Worm (Caenorhabditis elegans): ENCODE data around the gene col-141.

The col-141 gene

DNA sequence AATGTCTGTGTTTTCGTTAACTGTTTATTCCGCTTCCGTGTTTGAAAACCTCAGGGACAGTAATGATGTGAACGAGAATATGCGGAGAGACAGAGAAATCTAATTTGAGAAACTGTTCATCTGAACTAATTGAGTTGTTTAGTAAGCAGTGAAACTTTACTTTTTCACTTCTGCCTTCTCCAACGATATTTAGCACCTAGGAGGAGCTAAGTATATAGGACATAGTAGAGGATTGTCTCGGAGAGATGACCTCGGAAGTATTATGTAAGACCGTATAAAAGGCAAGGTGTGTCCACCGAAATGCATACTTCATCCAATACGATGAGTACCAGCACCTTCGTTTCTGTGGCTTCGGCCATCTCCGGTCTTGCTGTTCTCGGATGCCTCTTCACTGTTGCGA, at the start of gene col-141:
col-141 (plus strand) TSS at position 301 of the 400 bp plus-strand sequence.
- TF ChIP-seq zip-2 (tag; optimal IDR thresholded peaks at IDR 0.05) (no peak), nhr-6 (tag; optimal IDR thresholded peaks at IDR 0.05) (no peak), lin-15B (tag; optimal IDR thresholded peaks at IDR 0.05) (no peak), hif-1 (tag; optimal IDR thresholded peaks at IDR 0.05) (no peak), pha-4 (GFP tag; IDR thresholded peaks at IDR 0.05) (no peak), pha-4 (tag; optimal IDR thresholded peaks at IDR 0.05) (no peak)

DNA sequence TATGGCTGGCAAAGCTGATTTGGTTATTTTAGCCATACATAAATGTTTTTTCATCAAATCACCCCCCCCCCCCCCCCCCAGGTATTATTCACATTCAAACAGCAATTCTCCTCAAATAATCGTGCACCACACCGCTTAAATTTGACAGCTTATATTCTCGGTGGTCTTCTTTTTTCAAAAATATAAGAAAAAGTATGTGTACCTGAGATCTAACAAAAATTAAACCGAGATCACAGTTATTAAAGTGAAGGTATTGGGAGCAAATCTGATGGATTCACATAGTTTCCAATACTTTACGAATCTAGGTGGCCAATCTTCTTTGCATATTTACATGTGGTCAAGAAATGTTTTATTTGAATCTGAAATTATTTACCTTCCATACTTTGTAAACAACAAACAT, 49.3 kb upstream of the col-141 start, which contains the start of gene ZC404.15:
ZC404.15 (plus strand) TSS at position 301 of the 400 bp plus-strand sequence.
- no peak for TF ChIP-seq dmd-6 (GFP tag; IDR thresholded peaks at IDR 0.05)
- peak; percentile 47 for TF ChIP-seq aha-1 (tag)
- TF ChIP-seq Y5F2A.4 (GFP tag; optimal IDR thresholded peaks at IDR 0.05) = no peak

DNA sequence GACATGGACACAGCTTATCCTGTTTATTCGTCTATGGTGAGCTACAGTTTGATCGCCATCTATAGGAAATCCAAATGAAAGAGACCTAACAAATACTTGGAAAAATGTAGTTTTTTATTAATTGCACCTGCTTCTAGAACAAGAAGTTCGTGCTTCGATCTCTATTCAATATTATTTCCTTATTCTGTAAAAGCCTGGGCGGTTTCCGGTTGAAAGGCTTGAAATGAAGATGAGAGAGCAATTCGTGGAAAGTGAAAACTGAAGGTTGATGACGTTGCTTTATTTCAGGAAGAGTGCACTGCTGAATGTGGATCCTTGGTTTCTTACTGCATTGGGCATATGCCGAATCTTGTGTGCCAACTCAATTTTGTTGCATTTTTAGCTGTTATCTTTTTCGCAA, 48.8 kb upstream of the col-141 start:
- TF ChIP-seq aha-1 (tag) (peak; percentile 34), F49E8.2 (tag; optimal IDR thresholded peaks at IDR 0.05; ENCODE audit: borderline replicate concordance) (no peak)

DNA sequence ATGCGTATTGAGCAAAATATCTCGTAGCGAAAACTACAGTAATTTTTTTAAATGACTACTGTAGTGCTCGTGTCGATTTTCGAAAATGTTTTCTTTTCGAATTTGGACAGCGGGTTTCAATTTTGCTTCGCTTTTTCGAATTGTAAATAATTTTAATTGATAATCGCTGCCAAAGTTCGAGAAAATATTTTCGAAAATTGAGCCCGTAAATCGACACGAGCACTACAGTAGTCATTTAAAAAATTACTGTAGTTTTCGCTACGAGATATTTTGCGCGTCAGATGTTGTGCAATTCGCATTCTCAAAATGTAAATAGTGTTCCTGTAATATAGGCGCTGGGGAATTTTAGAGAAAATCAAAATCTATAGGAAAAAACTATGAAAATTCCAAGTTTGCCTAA, 47.2 kb upstream of the col-141 start:
- TF ChIP-seq F37D6.2 (tag; optimal IDR thresholded peaks at IDR 0.05) (no peak), madf-9 (GFP tag; conservative IDR thresholded peaks at IDR 0.05) (no peak), dmd-8 (GFP tag; IDR thresholded peaks at IDR 0.05) (no peak), madf-5 (GFP tag; IDR thresholded peaks at IDR 0.05) (no peak), nhr-28 (tag; optimal IDR thresholded peaks at IDR 0.05) (no peak), Y105C5A.15 (GFP tag; IDR thresholded peaks at IDR 0.05) (no peak), mes-2 (tag; optimal IDR thresholded peaks at IDR 0.05; ENCODE audit: poor library complexity, severe bottlenecking) (no peak), php-3 (GFP tag; IDR thresholded peaks at IDR 0.05) (no peak), saeg-2 (GFP tag; IDR thresholded peaks at IDR 0.05) (no peak)

DNA sequence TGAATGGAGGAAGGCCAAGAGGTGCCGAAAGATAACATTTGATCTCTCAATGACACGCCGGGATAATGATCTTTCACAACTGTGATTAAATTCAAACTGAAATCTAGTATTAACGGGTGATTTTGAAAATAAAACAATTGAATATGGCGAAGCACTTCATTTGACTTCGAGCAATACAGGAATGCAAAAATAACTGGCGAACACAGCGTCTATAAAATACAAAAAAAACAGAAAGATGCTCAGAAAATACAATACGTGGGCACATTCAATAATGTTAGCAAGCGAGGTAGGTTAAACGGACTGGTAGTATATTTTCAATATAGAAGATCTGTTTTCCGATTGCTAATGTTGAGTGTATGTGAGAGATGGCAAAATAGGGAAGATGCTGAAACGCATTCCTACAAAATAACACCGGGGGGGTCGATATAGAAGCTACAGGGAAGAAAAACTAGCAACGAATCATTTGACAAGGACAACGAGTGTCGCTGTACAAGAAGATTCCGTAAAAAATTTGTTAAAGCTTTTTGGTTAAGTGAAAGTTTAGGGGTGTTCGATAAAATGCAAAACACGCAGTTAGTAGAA, 46.4 kb upstream of the col-141 start:
- TF ChIP-seq cey-2 (tag; optimal IDR thresholded peaks at IDR 0.05; ENCODE audit: borderline replicate concordance, insufficient read depth) (no peak), F49E8.2 (tag; optimal IDR thresholded peaks at IDR 0.05; ENCODE audit: borderline replicate concordance) (peak; percentile 21), madf-5 (GFP tag; IDR thresholded peaks at IDR 0.05) (peak in 1 of 2 experiments; percentile 35; a peak in 1 of 4 replicates), mxl-3 (GFP tag; optimal IDR thresholded peaks at IDR 0.05) (no peak), fkh-10 (GFP tag; optimal IDR thresholded peaks at IDR 0.05) (no peak), Y105C5A.15 (GFP tag; IDR thresholded peaks at IDR 0.05) (no peak), nhr-48 (tag; optimal IDR thresholded peaks at IDR 0.05) (no peak), hif-1 (tag; optimal IDR thresholded peaks at IDR 0.05) (no peak), dmd-8 (GFP tag; IDR thresholded peaks at IDR 0.05) (0 out of 2 replicates have a peak, but pooled peaks have one; percentile 40), unc-130 (GFP tag; optimal IDR thresholded peaks at IDR 0.05) (peak; percentile 61), dpl-1 (GFP tag; optimal IDR thresholded peaks at IDR 0.05) (no peak), F26F4.8 (GFP tag; conservative IDR thresholded peaks at IDR 0.05) (no peak), ztf-11 (tag; optimal IDR thresholded peaks at IDR 0.05) (no peak), spr-1 (tag; optimal IDR thresholded peaks at IDR 0.05) (no peak), Y75B8A.6 (GFP tag; IDR thresholded peaks at IDR 0.05) (no peak), lim-7 (GFP tag; IDR thresholded peaks at IDR 0.05) (no peak), nhr-111 (GFP tag; optimal IDR thresholded peaks at IDR 0.05) (no peak), jun-1 (tag; optimal IDR thresholded peaks at IDR 0.05) (no peak), unc-39 (tag; optimal IDR thresholded peaks at IDR 0.05) (no peak), ceh-20 (GFP tag; IDR thresholded peaks at IDR 0.05) (no peak), ceh-62 (tag; optimal IDR thresholded peaks at IDR 0.05) (no peak), mxl-2 (GFP tag; conservative IDR thresholded peaks at IDR 0.05) (no peak), pha-4 (GFP tag; IDR thresholded peaks at IDR 0.05) (0 out of 2 replicates have a peak, but pooled peaks have one; percentile 16), pha-4 (tag; optimal IDR thresholded peaks at IDR 0.05) (no peak), egl-43 (GFP tag; IDR thresholded peaks at IDR 0.05) (no peak), madf-9 (GFP tag; conservative IDR thresholded peaks at IDR 0.05) (no peak), lin-38 (GFP tag; IDR thresholded peaks at IDR 0.05) (0 out of 2 replicates have a peak, but pooled peaks have one; percentile 19), unc-62 (GFP tag; optimal IDR thresholded peaks at IDR 0.05 in 1 of 2) (peak in 1 of 2 experiments; percentile 63), unc-62 (tag; optimal IDR thresholded peaks at IDR 0.05) (no peak), nhr-10 (tag; optimal IDR thresholded peaks at IDR 0.05) (no peak), sdz-12 (GFP tag; optimal IDR thresholded peaks at IDR 0.05) (no peak)

Measured in whole organism, L4 larva.